Fruit fly (Drosophila melanogaster): ENCODE results near the gene Lam.

Gene Lam

dm6 chr2L:5546207-5546517 is 3.9 kb downstream of the Lam start:
- TF ChIP-seq Myc (optimal IDR thresholded peaks at IDR 0.05) (no peak), Sin3A (optimal IDR thresholded peaks at IDR 0.05) (no peak), h (optimal IDR thresholded peaks at IDR 0.05) (no peak), insv (optimal IDR thresholded peaks at IDR 0.05) (no peak), psq (optimal IDR thresholded peaks at IDR 0.05) (no peak), ttk (optimal IDR thresholded peaks at IDR 0.05) (no peak)

DNA sequence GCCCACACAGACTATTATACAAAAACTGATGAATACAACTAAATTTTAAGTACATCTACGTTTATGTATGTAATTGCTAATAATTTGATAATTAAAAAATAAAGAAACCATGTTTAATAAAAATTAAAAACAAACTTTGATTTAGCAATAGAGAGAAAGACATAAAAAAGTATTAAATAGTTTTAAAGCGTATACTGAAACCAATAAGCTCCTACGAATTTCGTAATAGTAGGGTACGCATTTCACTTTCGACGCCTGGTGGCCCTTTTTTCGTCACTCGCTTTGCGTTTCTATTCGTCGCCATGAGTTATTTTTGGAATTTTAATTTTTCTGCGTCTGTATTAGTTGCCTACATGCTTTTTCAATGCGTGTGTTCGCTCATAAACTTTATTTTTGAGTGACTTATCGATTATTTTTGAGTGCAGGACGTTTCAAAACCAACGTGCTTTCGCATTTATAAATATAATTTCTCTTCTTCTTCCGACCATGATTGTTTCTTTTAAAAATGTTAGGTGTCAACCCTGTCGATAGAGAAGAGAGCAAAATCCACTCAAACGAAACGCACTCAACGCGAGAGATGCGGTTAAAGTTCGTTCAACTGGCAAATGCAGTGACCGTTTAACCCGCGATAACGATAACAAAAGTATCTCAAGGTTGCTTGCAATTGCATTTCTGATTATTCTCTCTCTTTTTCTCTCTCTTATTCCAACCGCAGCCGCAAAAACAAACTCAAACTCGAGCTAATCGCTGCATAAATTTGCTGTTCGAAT is 4.4 kb downstream of the Lam start, which contains the start of gene Oscillin:
Gene Oscillin (plus strand): TSS at position 569 of the 770 bp plus-strand sequence.
- TF ChIP-seq ttk (optimal IDR thresholded peaks at IDR 0.05), result no peak
- no peak for TF ChIP-seq Sin3A (optimal IDR thresholded peaks at IDR 0.05)
- TF ChIP-seq h (optimal IDR thresholded peaks at IDR 0.05), result no peak
- no peak for TF ChIP-seq psq (optimal IDR thresholded peaks at IDR 0.05)
- TF ChIP-seq Myc (optimal IDR thresholded peaks at IDR 0.05), result no peak
- TF ChIP-seq insv (optimal IDR thresholded peaks at IDR 0.05), result no peak

- TF ChIP-seq psq (optimal IDR thresholded peaks at IDR 0.05) (no peak), Myc (optimal IDR thresholded peaks at IDR 0.05) (no peak), h (optimal IDR thresholded peaks at IDR 0.05) (no peak), insv (optimal IDR thresholded peaks at IDR 0.05) (no peak), Sin3A (optimal IDR thresholded peaks at IDR 0.05) (no peak)
These were observed 5.1 kb downstream of the Lam start for dm6 chr2L:5547288-5547777.

DNA sequence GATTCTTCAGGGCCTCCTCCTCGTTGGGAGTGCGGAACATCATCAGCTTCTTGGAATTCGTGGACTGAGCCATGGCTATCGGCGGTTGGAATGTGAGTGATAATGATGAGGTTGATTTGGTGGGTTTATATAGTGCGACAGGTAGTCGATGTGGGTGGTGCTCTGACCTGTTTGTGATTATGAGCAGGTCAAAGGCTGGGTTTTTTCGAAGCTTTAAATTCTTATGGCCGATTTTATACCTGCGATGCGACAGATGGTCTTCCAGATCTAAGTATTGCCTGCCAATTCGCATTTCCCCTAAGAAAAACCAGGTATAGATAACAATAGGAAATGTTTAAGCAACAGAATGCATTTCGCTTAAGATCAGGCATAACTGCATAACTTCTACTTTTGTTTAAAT is 8.5 kb downstream of the Lam start, which contains the start of gene CG14014:
Gene CG14014 (minus strand): TSS at position 101 of the 400 bp plus-strand sequence.
- TF ChIP-seq psq (optimal IDR thresholded peaks at IDR 0.05), result no peak
- TF ChIP-seq insv (optimal IDR thresholded peaks at IDR 0.05), result no peak
- TF ChIP-seq h (optimal IDR thresholded peaks at IDR 0.05), result no peak
- no peak for TF ChIP-seq Myc (optimal IDR thresholded peaks at IDR 0.05)
- TF ChIP-seq Sin3A (optimal IDR thresholded peaks at IDR 0.05), result no peak
- no peak for TF ChIP-seq ttk (optimal IDR thresholded peaks at IDR 0.05)

DNA sequence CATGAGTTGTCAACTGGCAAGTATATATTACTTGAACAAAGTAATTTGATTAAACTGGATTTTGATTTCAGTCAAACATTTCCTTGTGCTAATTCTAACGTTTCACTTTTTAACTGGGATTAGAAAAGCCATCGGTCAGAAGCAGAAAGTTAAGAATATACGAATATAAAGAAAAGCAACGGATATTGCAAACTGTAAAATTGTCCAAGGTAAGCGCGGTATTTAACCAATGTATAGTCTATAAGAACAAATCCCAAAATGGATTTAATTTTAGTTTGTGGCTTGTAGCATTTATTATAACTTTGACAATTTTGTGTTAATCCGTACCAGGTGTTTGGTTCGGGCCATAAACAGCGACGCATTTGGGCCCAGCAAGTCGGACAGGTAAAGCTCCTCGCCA is 9.3 kb downstream of the Lam start, which contains the start of gene CG18269:
Gene CG18269 (plus strand): TSS at position 301 of the 400 bp plus-strand sequence.
- no peak for TF ChIP-seq Myc (optimal IDR thresholded peaks at IDR 0.05)

- TF ChIP-seq Sin3A (optimal IDR thresholded peaks at IDR 0.05), result no peak
- no peak for TF ChIP-seq Myc (optimal IDR thresholded peaks at IDR 0.05)
- no peak for TF ChIP-seq insv (optimal IDR thresholded peaks at IDR 0.05)
- TF ChIP-seq psq (optimal IDR thresholded peaks at IDR 0.05), result no peak
- no peak for TF ChIP-seq h (optimal IDR thresholded peaks at IDR 0.05)
These were observed 11.5 kb downstream of the Lam start, which contains the start of the genes CG14013 and CG14017 for dm6 chr2L:5553750-5554149. Gene CG14013 (minus strand): TSS chr2L:5553850. Gene CG14017 (plus strand): TSS chr2L:5553897.

DNA sequence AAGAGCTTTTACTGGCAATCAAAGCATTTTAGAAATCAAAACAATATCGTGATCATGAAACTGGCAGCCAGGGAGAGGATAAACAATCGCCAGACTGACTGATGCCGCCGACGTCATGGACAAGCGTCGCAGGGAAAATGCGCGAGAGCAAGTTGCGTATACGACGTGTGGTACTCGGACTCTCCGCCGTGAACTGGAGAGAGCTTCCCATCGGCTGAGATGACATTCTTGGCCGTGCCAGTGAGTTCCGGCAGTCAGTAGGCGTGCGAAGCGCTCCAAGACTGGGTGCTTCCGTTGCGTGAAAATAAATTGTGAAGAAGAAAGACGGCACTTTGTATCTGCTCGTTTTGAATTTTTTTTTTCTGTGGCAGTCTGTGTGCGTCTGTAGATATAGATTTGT is 12.5 kb downstream of the Lam start, which contains the start of gene GluRIIA:
Gene GluRIIA (plus strand): TSS at position 255 of the 400 bp plus-strand sequence.
- TF ChIP-seq ttk (optimal IDR thresholded peaks at IDR 0.05), result no peak
- TF ChIP-seq Sin3A (optimal IDR thresholded peaks at IDR 0.05), result no peak
- no peak for TF ChIP-seq Myc (optimal IDR thresholded peaks at IDR 0.05)
- no peak for TF ChIP-seq psq (optimal IDR thresholded peaks at IDR 0.05)
- TF ChIP-seq h (optimal IDR thresholded peaks at IDR 0.05), result no peak

DNA sequence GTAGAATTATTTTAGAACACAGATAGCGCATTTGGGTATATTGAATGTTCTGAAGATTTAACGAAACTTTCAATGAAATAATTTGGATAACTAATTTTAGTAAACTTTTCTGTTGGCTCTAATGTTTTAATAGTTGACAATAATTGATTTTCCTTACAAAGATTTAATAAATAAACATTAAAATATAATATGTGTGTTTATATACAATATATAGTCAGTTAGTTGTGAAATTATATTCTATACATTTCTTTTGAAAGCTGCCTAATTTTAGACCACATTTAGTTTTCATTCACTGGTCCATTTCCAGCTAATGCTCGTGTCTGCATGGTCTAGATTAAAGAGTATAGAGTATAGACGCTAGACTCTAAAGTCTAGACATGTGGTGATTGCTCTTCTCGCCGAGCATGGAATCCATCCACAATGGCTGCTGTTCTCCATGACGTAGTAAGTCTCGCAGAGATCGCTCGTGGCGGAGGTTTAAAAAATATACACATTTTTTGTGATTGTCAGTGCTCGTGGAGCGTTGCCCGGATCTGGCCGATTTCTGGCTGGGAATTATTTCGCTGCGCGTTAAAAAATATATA is 16.6 kb downstream of the Lam start, which contains the start of gene GluRIIB:
Gene GluRIIB (plus strand): TSS at position 534 of the 584 bp plus-strand sequence.
- no peak for TF ChIP-seq ttk (optimal IDR thresholded peaks at IDR 0.05)
- no peak for TF ChIP-seq Sin3A (optimal IDR thresholded peaks at IDR 0.05)
- TF ChIP-seq Myc (optimal IDR thresholded peaks at IDR 0.05), result no peak
- TF ChIP-seq insv (optimal IDR thresholded peaks at IDR 0.05), result no peak
- TF ChIP-seq h (optimal IDR thresholded peaks at IDR 0.05), result no peak
- TF ChIP-seq psq (optimal IDR thresholded peaks at IDR 0.05), result no peak

DNA sequence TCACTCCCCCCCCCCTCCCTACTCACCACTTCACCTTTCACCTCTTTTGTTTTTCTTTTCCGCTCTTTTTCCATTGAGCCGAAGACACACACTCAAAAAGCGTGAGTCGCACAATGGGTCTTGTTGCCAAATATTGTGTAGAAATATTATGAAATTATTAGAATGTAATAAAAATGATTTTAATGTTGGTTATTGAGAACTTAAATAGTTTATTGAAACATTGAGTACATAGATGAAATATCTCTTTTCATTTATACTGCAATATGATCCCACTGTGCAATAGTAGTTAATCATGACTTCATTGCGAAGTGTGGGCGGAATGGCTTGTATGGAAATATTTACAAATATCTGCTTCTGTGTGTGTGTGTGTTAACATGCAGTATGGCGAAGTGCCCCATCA is 24.8 kb downstream of the Lam start:
- TF ChIP-seq psq (optimal IDR thresholded peaks at IDR 0.05), result no peak
- no peak for TF ChIP-seq h (optimal IDR thresholded peaks at IDR 0.05)
- TF ChIP-seq Myc (optimal IDR thresholded peaks at IDR 0.05), result no peak
- no peak for TF ChIP-seq Sin3A (optimal IDR thresholded peaks at IDR 0.05)
- TF ChIP-seq ttk (optimal IDR thresholded peaks at IDR 0.05), result no peak
- TF ChIP-seq insv (optimal IDR thresholded peaks at IDR 0.05), result no peak

DNA sequence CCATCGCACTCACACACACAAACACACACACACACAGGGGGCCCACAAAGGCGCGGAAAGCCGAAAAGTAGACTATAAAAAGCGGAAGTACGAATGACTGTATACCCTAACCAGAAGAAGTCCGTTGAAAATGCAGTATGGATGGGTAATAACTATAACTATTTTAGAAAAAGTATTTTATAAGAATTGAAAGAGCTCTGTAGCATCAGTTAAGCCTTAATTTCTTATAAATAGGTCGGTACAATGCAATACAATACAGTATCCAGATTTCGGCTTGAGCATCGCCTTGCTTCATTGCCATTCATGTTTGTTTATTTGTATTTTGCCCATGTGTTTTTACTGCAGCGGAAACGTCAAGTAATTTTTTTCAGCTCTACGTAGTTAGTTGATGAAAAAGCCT is 27.2 kb downstream of the Lam start:
- TF ChIP-seq psq (optimal IDR thresholded peaks at IDR 0.05) (no peak), ttk (optimal IDR thresholded peaks at IDR 0.05) (no peak), Sin3A (optimal IDR thresholded peaks at IDR 0.05) (no peak), h (optimal IDR thresholded peaks at IDR 0.05) (no peak), insv (optimal IDR thresholded peaks at IDR 0.05) (no peak), Myc (optimal IDR thresholded peaks at IDR 0.05) (no peak)

DNA sequence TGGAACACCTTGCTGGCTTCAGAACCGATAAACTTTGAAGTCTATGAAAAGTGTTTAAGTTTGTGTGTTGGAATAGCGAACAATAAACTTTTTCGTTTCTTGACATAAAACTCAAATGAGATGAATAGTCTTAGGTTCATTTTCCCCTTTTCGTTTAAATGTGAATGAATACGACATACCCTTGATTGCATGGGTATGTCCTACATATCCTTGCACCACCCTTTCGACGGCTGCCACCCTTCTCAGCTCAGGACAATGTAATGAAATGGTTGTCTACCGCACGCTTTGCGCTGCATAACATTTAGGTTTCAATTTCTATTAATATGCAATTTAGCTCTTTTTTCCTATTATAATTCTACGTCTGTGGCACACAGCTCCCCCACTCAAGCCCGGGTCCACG is 38.7 kb downstream of the Lam start, which contains the start of gene CG14011:
Gene CG14011 (minus strand): TSS at position 101 of the 400 bp plus-strand sequence.
- TF ChIP-seq Myc (optimal IDR thresholded peaks at IDR 0.05) (no peak), ttk (optimal IDR thresholded peaks at IDR 0.05) (no peak), insv (optimal IDR thresholded peaks at IDR 0.05) (no peak)

DNA sequence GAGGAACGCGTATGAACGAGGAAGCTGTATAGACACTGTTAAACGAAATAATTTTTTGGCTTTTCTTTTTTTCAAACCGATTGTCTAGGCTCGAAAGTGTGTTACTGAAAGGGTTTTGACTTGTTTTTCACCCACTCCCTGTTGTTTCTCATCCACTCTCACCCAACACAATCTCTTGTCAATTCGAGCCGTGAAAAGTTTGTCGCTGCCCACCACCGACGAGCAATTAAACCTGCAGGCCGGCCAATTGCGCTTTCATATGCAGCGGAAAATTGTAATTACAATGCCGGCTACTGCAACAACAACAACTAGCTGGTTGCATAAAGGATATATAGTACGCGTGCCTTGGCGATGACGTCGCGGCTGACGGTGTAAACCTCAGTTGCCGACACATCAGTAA is 46.0 kb downstream of the Lam start, which contains the start of gene CG7251:
Gene CG7251 (minus strand): TSS at position 101 of the 400 bp plus-strand sequence.
- TF ChIP-seq h (optimal IDR thresholded peaks at IDR 0.05), result no peak
- TF ChIP-seq Myc (optimal IDR thresholded peaks at IDR 0.05), result no peak
- TF ChIP-seq psq (optimal IDR thresholded peaks at IDR 0.05), result no peak
- TF ChIP-seq insv (optimal IDR thresholded peaks at IDR 0.05), result no peak
- no peak for TF ChIP-seq ttk (optimal IDR thresholded peaks at IDR 0.05)
- TF ChIP-seq Sin3A (optimal IDR thresholded peaks at IDR 0.05), result no peak
